Fruit fly (Drosophila melanogaster): ENCODE data around the gene CG17292.

Gene CG17292

dm6 chr2L:8416350-8417046, 46.2 kb downstream of the CG17292 start (continued):
- TF ChIP-seq CG1832 (GFP tag; optimal IDR thresholded peaks at IDR 0.05) (peak; percentile 82), lab (GFP tag; optimal IDR thresholded peaks at IDR 0.05) (no peak), CG17385 (GFP tag; optimal IDR thresholded peaks at IDR 0.05) (no peak), Nf-YA (GFP tag; IDR thresholded peaks at IDR 0.05) (no peak), btn (GFP tag; optimal IDR thresholded peaks at IDR 0.05) (peak; percentile 29), zen (tag; optimal IDR thresholded peaks at IDR 0.05) (peak; percentile 39), danr (GFP tag; IDR thresholded peaks at IDR 0.05) (no peak), pum (GFP tag; optimal IDR thresholded peaks at IDR 0.05) (peak; percentile 8), CG10209 (GFP tag; optimal IDR thresholded peaks at IDR 0.05) (peak; percentile 51), CG2199 (GFP tag; IDR thresholded peaks at IDR 0.05) (no peak), CG10274 (GFP tag; optimal IDR thresholded peaks at IDR 0.05) (no peak), CG17186 (GFP tag; optimal IDR thresholded peaks at IDR 0.05) (no peak), Dip3 (GFP tag; optimal IDR thresholded peaks at IDR 0.05) (no peak), CG12769 (tag; optimal IDR thresholded peaks at IDR 0.05) (no peak), NfI (GFP tag; optimal IDR thresholded peaks at IDR 0.05) (no peak), CG17361 (GFP tag; IDR thresholded peaks at IDR 0.05) (no peak; the same call in 2 of the 3 replicates), CG3726 (GFP tag; IDR thresholded peaks at IDR 0.05) (no peak), Dad (GFP tag; optimal IDR thresholded peaks at IDR 0.05) (no peak), prd (optimal IDR thresholded peaks at IDR 0.05) (no peak), prd (GFP tag; IDR thresholded peaks at IDR 0.05) (no peak), CG15479 (GFP tag; optimal IDR thresholded peaks at IDR 0.05) (peak; percentile 100), al (GFP tag; IDR thresholded peaks at IDR 0.05) (no peak), gcm2 (GFP tag; optimal IDR thresholded peaks at IDR 0.05) (no peak), HmgD (GFP tag; optimal IDR thresholded peaks at IDR 0.05) (peak; percentile 57), CG12391 (tag; optimal IDR thresholded peaks at IDR 0.05) (no peak), cas (GFP tag; IDR thresholded peaks at IDR 0.05) (no peak), CG6654 (GFP tag; optimal IDR thresholded peaks at IDR 0.05) (no peak), Dll (GFP tag; IDR thresholded peaks at IDR 0.05; ENCODE audit: partially characterized antibody) (no peak), croc (GFP tag; conservative IDR thresholded peaks at IDR 0.05) (no peak), caup (GFP tag; optimal IDR thresholded peaks at IDR 0.05; ENCODE audit: severe bottlenecking) (no peak), CG2129 (GFP tag; IDR thresholded peaks at IDR 0.05; ENCODE audit: partially characterized antibody) (no peak), nau (GFP tag; optimal IDR thresholded peaks at IDR 0.05) (no peak), Ada2b (GFP tag; IDR thresholded peaks at IDR 0.05) (no peak), Dbx (GFP tag; IDR thresholded peaks at IDR 0.05) (0 out of 3 replicates have a peak, but pooled peaks have one; percentile 49), sim (GFP tag; IDR thresholded peaks at IDR 0.05) (0 out of 2 replicates have a peak, but pooled peaks have one; percentile 5), Sox100B (GFP tag; optimal IDR thresholded peaks at IDR 0.05) (no peak), Fer3 (tag; optimal IDR thresholded peaks at IDR 0.05) (no peak), Ssrp (tag; optimal IDR thresholded peaks at IDR 0.05) (no peak), B-H2 (GFP tag; optimal IDR thresholded peaks at IDR 0.05) (no peak), Xbp1 (GFP tag; optimal IDR thresholded peaks at IDR 0.05) (peak; percentile 3), CG10366 (GFP tag; IDR thresholded peaks at IDR 0.05) (no peak), zfh2 (GFP tag; optimal IDR thresholded peaks at IDR 0.05) (peak; percentile 2), ac (GFP tag; optimal IDR thresholded peaks at IDR 0.05) (no peak), CG4820 (GFP tag; optimal IDR thresholded peaks at IDR 0.05) (no peak), tx (GFP tag; optimal IDR thresholded peaks at IDR 0.05) (no peak), CG13296 (GFP tag; optimal IDR thresholded peaks at IDR 0.05) (no peak), Antp (GFP tag; optimal IDR thresholded peaks at IDR 0.05) (peak; percentile 9), gfzf (GFP tag; optimal IDR thresholded peaks at IDR 0.05) (no peak)
